Fruit fly (Drosophila melanogaster): ENCODE data around the gene CG10154.

The CG10154 gene

dm6 chr3L:13437036-13437435, at the start of gene CG10154:
CG10154 (minus strand) TSS chr3L:13437136.
- TF ChIP-seq psq (optimal IDR thresholded peaks at IDR 0.05) = no peak
- no peak for TF ChIP-seq insv (optimal IDR thresholded peaks at IDR 0.05)
- no peak for TF ChIP-seq ttk (optimal IDR thresholded peaks at IDR 0.05)
- TF ChIP-seq h (optimal IDR thresholded peaks at IDR 0.05) = no peak
- TF ChIP-seq Myc (optimal IDR thresholded peaks at IDR 0.05) = no peak
- no peak for TF ChIP-seq Sin3A (optimal IDR thresholded peaks at IDR 0.05)

DNA sequence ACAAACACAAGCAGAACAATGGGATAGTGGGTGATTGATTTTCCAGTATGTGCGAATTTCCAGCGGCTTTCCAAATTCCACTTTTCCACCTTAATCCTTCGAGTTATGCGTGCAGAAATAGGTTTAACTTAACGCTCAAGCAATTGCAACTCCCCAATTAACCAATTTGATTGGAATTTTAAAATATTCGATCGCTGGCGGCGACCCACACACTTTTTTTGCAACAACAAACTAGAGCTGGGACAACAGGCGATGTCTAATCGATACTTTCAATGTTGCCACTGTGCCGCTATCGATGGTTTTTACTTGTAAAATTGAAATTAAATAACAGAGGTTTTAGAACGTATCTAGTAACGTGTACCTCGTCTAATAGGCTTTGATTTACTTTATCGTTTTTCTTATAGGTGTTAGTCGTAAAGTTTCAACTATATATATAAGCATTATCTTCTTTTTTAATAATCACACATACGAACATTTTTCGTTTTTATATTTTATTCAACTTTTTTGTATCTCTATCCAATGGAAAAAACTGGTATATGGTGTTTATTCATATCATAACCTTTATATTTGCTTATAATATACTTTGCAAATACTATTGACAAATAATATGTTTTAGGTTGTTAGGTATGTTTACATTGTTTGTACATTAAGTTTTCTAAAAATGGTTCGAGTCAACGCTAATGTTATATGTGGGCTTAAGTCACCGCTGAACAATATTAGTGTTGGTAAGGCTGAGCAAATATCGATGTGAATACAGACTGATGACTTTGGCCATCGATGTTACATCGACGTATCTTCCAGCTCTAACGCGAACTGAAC, 49.3 kb upstream of the CG10154 start, which contains the start of the genes Abp1 and Tgi:
Gene Abp1, minus strand, starts transcription at position 240 of the 819 bp plus-strand sequence.
Gene Tgi, plus strand, starts transcription at position 757 of the 819 bp plus-strand sequence.
- TF ChIP-seq h (optimal IDR thresholded peaks at IDR 0.05) (no peak), Sin3A (optimal IDR thresholded peaks at IDR 0.05) (no peak), Myc (optimal IDR thresholded peaks at IDR 0.05) (no peak), insv (optimal IDR thresholded peaks at IDR 0.05) (no peak), ttk (optimal IDR thresholded peaks at IDR 0.05) (no peak), psq (optimal IDR thresholded peaks at IDR 0.05) (no peak)

DNA sequence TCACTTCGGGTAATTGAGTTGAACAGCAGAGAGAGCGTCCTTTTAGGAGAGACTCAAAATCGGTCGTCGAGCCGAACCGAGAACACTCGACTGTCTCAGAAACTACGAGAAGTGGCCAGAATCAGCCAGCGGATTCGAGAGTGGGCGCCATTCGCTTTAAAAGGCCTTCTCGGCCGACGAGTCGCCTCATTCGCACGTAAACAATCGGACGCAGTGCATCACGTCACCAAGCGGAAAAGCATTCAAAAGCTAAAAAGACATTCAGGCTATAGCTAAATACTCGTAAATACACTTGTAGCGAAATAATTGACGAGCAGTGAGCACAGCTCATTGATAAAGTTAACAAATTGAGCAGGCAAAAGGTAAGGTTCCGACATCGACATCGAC, 43.3 kb upstream of the CG10154 start:
- TF ChIP-seq h (optimal IDR thresholded peaks at IDR 0.05) = no peak
- TF ChIP-seq Sin3A (optimal IDR thresholded peaks at IDR 0.05) = no peak
- no peak for TF ChIP-seq Myc (optimal IDR thresholded peaks at IDR 0.05)
- TF ChIP-seq insv (optimal IDR thresholded peaks at IDR 0.05) = no peak
- TF ChIP-seq psq (optimal IDR thresholded peaks at IDR 0.05) = no peak
- no peak for TF ChIP-seq ttk (optimal IDR thresholded peaks at IDR 0.05)

- TF ChIP-seq psq (optimal IDR thresholded peaks at IDR 0.05) (no peak), h (optimal IDR thresholded peaks at IDR 0.05) (no peak), Sin3A (optimal IDR thresholded peaks at IDR 0.05) (no peak), ttk (optimal IDR thresholded peaks at IDR 0.05) (no peak), insv (optimal IDR thresholded peaks at IDR 0.05) (no peak)
Measured at dm6 chr3L:13479609-13480240, 42.8 kb upstream of the CG10154 start.

dm6 chr3L:13479204-13479600, 42.3 kb upstream of the CG10154 start:
- no peak for TF ChIP-seq insv (optimal IDR thresholded peaks at IDR 0.05)
- TF ChIP-seq Myc (optimal IDR thresholded peaks at IDR 0.05) = no peak
- no peak for TF ChIP-seq Sin3A (optimal IDR thresholded peaks at IDR 0.05)
- TF ChIP-seq h (optimal IDR thresholded peaks at IDR 0.05) = no peak
- no peak for TF ChIP-seq ttk (optimal IDR thresholded peaks at IDR 0.05)
- TF ChIP-seq psq (optimal IDR thresholded peaks at IDR 0.05) = no peak

dm6 chr3L:13478339-13479203, 41.6 kb upstream of the CG10154 start:
- TF ChIP-seq h (optimal IDR thresholded peaks at IDR 0.05) = no peak

dm6 chr3L:13477453-13478184, 40.7 kb upstream of the CG10154 start, which contains the start of gene stv:
stv (plus strand) TSS chr3L:13477541.
- TF ChIP-seq insv (optimal IDR thresholded peaks at IDR 0.05) (no peak), h (optimal IDR thresholded peaks at IDR 0.05) (no peak)

dm6 chr3L:13476566-13477452, 39.9 kb upstream of the CG10154 start:
- TF ChIP-seq insv (optimal IDR thresholded peaks at IDR 0.05) = no peak
- TF ChIP-seq Sin3A (optimal IDR thresholded peaks at IDR 0.05) = no peak
- no peak for TF ChIP-seq psq (optimal IDR thresholded peaks at IDR 0.05)
- TF ChIP-seq Myc (optimal IDR thresholded peaks at IDR 0.05) = no peak
- no peak for TF ChIP-seq ttk (optimal IDR thresholded peaks at IDR 0.05)

- TF ChIP-seq h (optimal IDR thresholded peaks at IDR 0.05) = no peak
- TF ChIP-seq insv (optimal IDR thresholded peaks at IDR 0.05) = no peak
- TF ChIP-seq ttk (optimal IDR thresholded peaks at IDR 0.05) = no peak
Measured at dm6 chr3L:13476070-13476469, 39.1 kb upstream of the CG10154 start.

- no peak for TF ChIP-seq Sin3A (optimal IDR thresholded peaks at IDR 0.05)
- TF ChIP-seq insv (optimal IDR thresholded peaks at IDR 0.05) = no peak
- no peak for TF ChIP-seq ttk (optimal IDR thresholded peaks at IDR 0.05)
- TF ChIP-seq psq (optimal IDR thresholded peaks at IDR 0.05) = no peak
- TF ChIP-seq h (optimal IDR thresholded peaks at IDR 0.05) = no peak
- TF ChIP-seq Myc (optimal IDR thresholded peaks at IDR 0.05) = no peak
Measured at dm6 chr3L:13474607-13475006, 37.7 kb upstream of the CG10154 start, which contains the start of gene CG10089. CG10089 (minus strand) TSS chr3L:13474787.

dm6 chr3L:13457133-13457532, 20.2 kb upstream of the CG10154 start, which contains the start of gene CG10116:
CG10116 (minus strand) TSS chr3L:13457238.
- no peak for TF ChIP-seq Sin3A (optimal IDR thresholded peaks at IDR 0.05)

Data from Kc167 (cell line).